Fruit fly (Drosophila melanogaster) whole organism, embryonic: Measurements from ENCODE around the gene Trpgamma.

ENCODE experiments used
- BEAF-32 ChIP-seq: fragments of 200-800 bp; sonication (Bioruptor generic); optimal IDR thresholded peaks from 3 replicates; lab custom pipeline; 2017; ENCODE audit warnings: missing biosample characterization, missing genetic modification characterization, mild to moderate bottlenecking, moderate library complexity, missing genetic modification reagents
- CG10274 ChIP-seq: fragments of 200-800 bp; sonication (Bioruptor generic); optimal IDR thresholded peaks from 3 replicates; lab custom pipeline; 2017; ENCODE audit warnings: missing biosample characterization, mild to moderate bottlenecking, missing genetic modification characterization
- CG10565 ChIP-seq: fragments of 200-800 bp; sonication (Bioruptor generic); optimal IDR thresholded peaks from 3 replicates; lab custom pipeline; 2016; ENCODE audit warnings: missing biosample characterization, mild to moderate bottlenecking, missing genetic modification characterization
- CG11456 ChIP-seq: fragments of 200-800 bp; sonication (Bioruptor generic); IDR thresholded peaks from 3 replicates; pipeline ENCODE4 v1.3.6; 2022; ENCODE audit warnings: missing biosample characterization, missing genetic modification characterization
- CG12769 ChIP-seq: fragments of 200-800 bp; sonication (Bioruptor generic); optimal IDR thresholded peaks from 2 replicates; lab custom pipeline; 2019; ENCODE audit warnings: missing biosample characterization, mild to moderate bottlenecking, missing genetic modification characterization, moderate library complexity
- CG13775 ChIP-seq: fragments of 200-800 bp; sonication (Bioruptor generic); optimal IDR thresholded peaks from 3 replicates; lab custom pipeline; 2017; ENCODE audit warnings: missing biosample characterization, mild to moderate bottlenecking, missing genetic modification characterization
- CG13894 ChIP-seq: fragments of 200-800 bp; sonication (Bioruptor generic); optimal IDR thresholded peaks from 3 replicates; lab custom pipeline; 2018; ENCODE audit warnings: missing biosample characterization, mild to moderate bottlenecking, missing genetic modification characterization, moderate library complexity
- CG17361 ChIP-seq: fragments of 200-800 bp; sonication (Bioruptor generic); IDR thresholded peaks from 3 replicates; pipeline ENCODE4 v1.3.6; 2022; ENCODE audit warnings: missing biosample characterization, missing genetic modification characterization
- CG18262 ChIP-seq: fragments of 200-800 bp; optimal IDR thresholded peaks from 3 replicates; lab custom pipeline; 2019; ENCODE audit warnings: missing biosample characterization, mild to moderate bottlenecking, missing genetic modification characterization, moderate library complexity
- CG18599 ChIP-seq: fragments of 200-800 bp; sonication (Bioruptor generic); optimal IDR thresholded peaks from 3 replicates; lab custom pipeline; 2017; ENCODE audit warnings: missing biosample characterization, missing genetic modification characterization, mild to moderate bottlenecking, moderate library complexity, missing genetic modification reagents
- CG2678 ChIP-seq: fragments of 200-800 bp; sonication (Bioruptor generic); optimal IDR thresholded peaks from 3 replicates; lab custom pipeline; 2019; ENCODE audit warnings: missing biosample characterization, mild to moderate bottlenecking, missing genetic modification characterization, moderate library complexity
- CG2712 ChIP-seq: fragments of 200-800 bp; optimal IDR thresholded peaks from 3 replicates; lab custom pipeline; 2019; ENCODE audit warnings: missing biosample characterization, mild to moderate bottlenecking, missing genetic modification characterization, moderate library complexity
- CG31441 ChIP-seq: fragments of 200-800 bp; sonication (Bioruptor generic); IDR thresholded peaks from 2 replicates; pipeline ENCODE4 v1.3.6; 2022; ENCODE audit warnings: missing biosample characterization, missing genetic modification characterization
- CG7745 ChIP-seq: fragments of 200-800 bp; sonication (Bioruptor generic); optimal IDR thresholded peaks from 2 replicates; lab custom pipeline; 2018; ENCODE audit warnings: missing biosample characterization, mild to moderate bottlenecking, missing genetic modification characterization, moderate library complexity
- CG7928 ChIP-seq: fragments of 200-800 bp; sonication (Bioruptor generic); optimal IDR thresholded peaks from 2 replicates; lab custom pipeline; 2017; ENCODE audit warnings: missing biosample characterization, mild to moderate bottlenecking, missing genetic modification characterization
- Dek ChIP-seq: fragments of 200-800 bp; sonication (Bioruptor generic); optimal IDR thresholded peaks from 3 replicates; lab custom pipeline; 2019; ENCODE audit warnings: missing biosample characterization, mild to moderate bottlenecking, missing genetic modification characterization, moderate library complexity
- Ets97D ChIP-seq: fragments of 200-800 bp; sonication (Bioruptor generic); optimal IDR thresholded peaks from 3 replicates; lab custom pipeline; 2016; ENCODE audit warnings: missing biosample characterization, missing genetic modification characterization
- Fer3 ChIP-seq: fragments of 200-800 bp; sonication (Bioruptor generic); optimal IDR thresholded peaks from 2 replicates; lab custom pipeline; 2018; ENCODE audit warnings: missing biosample characterization, mild to moderate bottlenecking, missing genetic modification characterization, moderate library complexity
- HLH54F ChIP-seq: fragments of 200-800 bp; sonication (Bioruptor generic); optimal IDR thresholded peaks from 3 replicates; lab custom pipeline; 2016; ENCODE audit warnings: missing biosample characterization, missing genetic modification characterization
- Hsf ChIP-seq: fragments of 200-800 bp; sonication (Bioruptor generic); optimal IDR thresholded peaks from 3 replicates; lab custom pipeline; 2016; ENCODE audit warnings: missing biosample characterization, missing genetic modification characterization
- Lhr ChIP-seq: fragments of 200-800 bp; sonication (Bioruptor generic); optimal IDR thresholded peaks from 3 replicates; lab custom pipeline; 2017; ENCODE audit warnings: mild to moderate bottlenecking, missing biosample characterization, missing genetic modification reagents, missing genetic modification characterization
- MESR4 ChIP-seq: fragments of 200-800 bp; sonication (Bioruptor generic); optimal IDR thresholded peaks from 2 replicates; lab custom pipeline; 2018; ENCODE audit warnings: missing biosample characterization, mild to moderate bottlenecking, missing genetic modification characterization, moderate library complexity
- Med ChIP-seq: fragments of 200-800 bp; sonication (Bioruptor generic); peaks from one replicate; lab custom pipeline; 2016; ENCODE audit warnings: missing biosample characterization, missing genetic modification characterization, mild to moderate bottlenecking, inconsistent platforms, moderate library complexity
- Myb ChIP-seq: fragments of 200-800 bp; sonication (Bioruptor generic); optimal IDR thresholded peaks from 2 replicates; lab custom pipeline; 2016; ENCODE audit warnings: missing biosample characterization, missing genetic modification characterization
- Poxn ChIP-seq: fragments of 200-800 bp; sonication (Bioruptor generic); IDR thresholded peaks from 2 replicates; pipeline ENCODE4 v1.3.6; 2022; ENCODE audit warnings: missing biosample characterization, missing genetic modification characterization
- Sry-δ ChIP-seq: fragments of 200-800 bp; sonication (Bioruptor generic); optimal IDR thresholded peaks from 2 replicates; lab custom pipeline; 2016; ENCODE audit warnings: missing biosample characterization, missing genetic modification characterization
- Vsx1 ChIP-seq: fragments of 200-800 bp; sonication (Bioruptor generic); optimal IDR thresholded peaks from 2 replicates; lab custom pipeline; 2017; ENCODE audit warnings: missing biosample characterization, mild to moderate bottlenecking, missing genetic modification characterization, missing genetic modification reagents
- ash1 ChIP-seq: fragments of 200-800 bp; sonication (Bioruptor generic); optimal IDR thresholded peaks from 2 replicates; lab custom pipeline; 2018; ENCODE audit warnings: missing biosample characterization, mild to moderate bottlenecking, missing genetic modification characterization
- ci ChIP-seq: fragments of 200-800 bp; sonication (Bioruptor generic); IDR thresholded peaks from 3 replicates; pipeline ENCODE4 v1.3.6; 2022; ENCODE audit warnings: missing biosample characterization, missing genetic modification characterization
- corto ChIP-seq: fragments of 200-800 bp; sonication (Bioruptor generic); optimal IDR thresholded peaks from 2 replicates; lab custom pipeline; 2016; ENCODE audit warnings: missing biosample characterization, mild to moderate bottlenecking, missing genetic modification characterization, moderate library complexity
- cwo ChIP-seq: fragments of 200-800 bp; sonication (Bioruptor generic); optimal IDR thresholded peaks from 3 replicates; lab custom pipeline; 2017; ENCODE audit warnings: missing biosample characterization, missing genetic modification characterization, mild to moderate bottlenecking, moderate library complexity, missing genetic modification reagents
- disco-r ChIP-seq: fragments of 200-800 bp; sonication (Bioruptor generic); optimal IDR thresholded peaks from 2 replicates; lab custom pipeline; 2016; ENCODE audit warnings: missing biosample characterization, missing genetic modification characterization
- eve ChIP-seq, 2 experiments: fragments of >200 bp; optimal IDR thresholded peaks; 2 replicates each; lab custom pipeline; 2017; ENCODE audit warnings: missing biosample characterization in 2 of 2, missing genetic modification characterization in 2 of 2
- exex ChIP-seq: fragments of 200-800 bp; sonication (Bioruptor generic); optimal IDR thresholded peaks from 4 replicates; lab custom pipeline; 2018; ENCODE audit warnings: missing biosample characterization, mild to moderate bottlenecking, missing genetic modification characterization, moderate library complexity
- grn ChIP-seq: fragments of 200-800 bp; sonication (Bioruptor generic); optimal IDR thresholded peaks from 3 replicates; lab custom pipeline; 2017; ENCODE audit warnings: missing biosample characterization, missing genetic modification characterization
- gsb ChIP-seq: fragments of 200-800 bp; sonication (Bioruptor generic); IDR thresholded peaks from 2 replicates; pipeline ENCODE4 v1.3.6; 2022; ENCODE audit warnings: missing biosample characterization, missing genetic modification characterization
- her ChIP-seq: fragments of 200-800 bp; sonication (Bioruptor generic); optimal IDR thresholded peaks from 2 replicates; lab custom pipeline; 2016; ENCODE audit warnings: missing biosample characterization, missing genetic modification characterization
- ind ChIP-seq: fragments of 200-800 bp; sonication (Bioruptor generic); optimal IDR thresholded peaks from 3 replicates; lab custom pipeline; 2016; ENCODE audit warnings: missing biosample characterization, missing genetic modification characterization
- klu ChIP-seq: fragments of 200-800 bp; sonication (Bioruptor generic); IDR thresholded peaks from 2 replicates; pipeline ENCODE4 v1.3.6; 2022; ENCODE audit warnings: missing biosample characterization, missing genetic modification characterization
- lov ChIP-seq, 2 experiments: fragments of 200-800 bp in 1 of 2; fragments of >200 bp in 1 of 2; sonication (Bioruptor generic) in 1 of 2; IDR thresholded peaks in 1 of 2; optimal IDR thresholded peaks in 1 of 2; 2 replicates in 1 of 2; 3 replicates in 1 of 2; pipeline versions ENCODE4 v1.3.6 to Lab custom; 2017 to 2022; ENCODE audit warnings: missing biosample characterization in 1 of 2, missing genetic modification characterization in 1 of 2
- nau ChIP-seq: fragments of 200-800 bp; sonication (Bioruptor generic); optimal IDR thresholded peaks from 3 replicates; lab custom pipeline; 2017; ENCODE audit warnings: missing biosample characterization, mild to moderate bottlenecking, missing genetic modification characterization, missing genetic modification reagents
- phol ChIP-seq: fragments of 200-800 bp; sonication (Bioruptor generic); optimal IDR thresholded peaks from 3 replicates; lab custom pipeline; 2018; ENCODE audit warnings: missing biosample characterization, mild to moderate bottlenecking, missing genetic modification characterization, moderate library complexity
- scrt ChIP-seq: fragments of 200-800 bp; sonication (Bioruptor generic); optimal IDR thresholded peaks from 2 replicates; lab custom pipeline; 2018; ENCODE audit warnings: missing biosample characterization, mild to moderate bottlenecking, missing genetic modification characterization, moderate library complexity
- tll ChIP-seq, 2 experiments: fragments of 200-800 bp in 1 of 2; fragments of >200 bp in 1 of 2; sonication (Bioruptor generic) in 1 of 2; optimal IDR thresholded peaks; 2 replicates each; lab custom pipeline; 2017 to 2019; ENCODE audit warnings: missing biosample characterization in 2 of 2, missing genetic modification characterization in 2 of 2, mild to moderate bottlenecking in 1 of 2, moderate library complexity in 1 of 2
- twi ChIP-seq: fragments of 200-800 bp; optimal IDR thresholded peaks from 2 replicates; lab custom pipeline; 2019; ENCODE audit warnings: missing biosample characterization, mild to moderate bottlenecking, missing genetic modification characterization, moderate library complexity
- tx ChIP-seq: fragments of 200-800 bp; sonication (Bioruptor generic); optimal IDR thresholded peaks from 2 replicates; lab custom pipeline; 2016; ENCODE audit warnings: missing biosample characterization, missing genetic modification characterization
- zfh1 ChIP-seq: fragments of 200-800 bp; sonication (Bioruptor generic); IDR thresholded peaks from 3 replicates; pipeline ENCODE4 v1.3.6; 2022; ENCODE audit warnings: missing biosample characterization, missing genetic modification characterization

Trpgamma gene

DNA sequence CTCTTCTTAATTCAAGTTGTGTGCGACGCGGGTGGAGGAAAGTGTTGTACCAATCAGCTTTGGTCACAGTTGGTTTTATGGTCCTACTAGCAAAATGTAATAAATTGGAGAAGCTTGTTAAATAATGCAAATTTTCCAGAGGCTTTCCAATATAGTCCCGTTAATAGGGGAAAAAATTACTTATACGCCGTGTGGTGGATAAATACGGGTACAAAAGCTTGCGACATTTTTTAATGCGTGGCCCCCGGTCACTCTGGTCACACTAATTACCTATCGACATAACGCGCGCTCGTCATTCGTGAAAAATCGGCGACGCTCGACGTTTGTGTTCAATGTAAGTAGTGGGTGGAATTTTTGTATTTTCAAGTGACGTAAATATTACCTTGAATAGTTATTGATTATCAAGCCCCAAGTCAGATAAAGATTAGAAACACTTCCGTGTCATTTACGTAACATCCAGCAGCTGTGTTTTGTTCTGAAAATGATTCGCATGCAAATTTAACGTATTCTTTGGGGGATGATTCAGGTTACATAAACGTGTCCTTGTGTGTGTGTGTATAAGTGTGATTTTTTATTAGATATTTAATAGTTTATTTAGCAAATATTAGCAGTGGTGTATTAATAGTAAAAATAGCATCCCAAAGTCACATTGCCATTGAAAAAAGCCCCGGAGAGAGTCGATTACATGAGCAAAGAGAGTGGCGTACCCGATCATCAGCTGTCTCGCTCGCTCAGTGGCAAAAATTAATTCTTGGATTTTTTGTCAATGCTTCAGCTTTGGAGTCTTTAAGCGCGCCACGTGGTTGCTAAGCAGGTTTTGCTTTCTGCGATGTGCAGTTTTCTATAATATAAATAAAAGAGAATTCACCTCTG, 43.4 kb upstream of the Trpgamma start, which contains the start of gene Cyt-c-p (continued):
- no peak for TF ChIP-seq gsb (GFP tag; lab: Robert Waterston, UW)
- TF ChIP-seq lov (optimal IDR thresholded peaks at IDR 0.05; lab: Kevin White, UChicago) = no peak
- TF ChIP-seq lov (GFP tag; IDR thresholded peaks at IDR 0.05; lab: Robert Waterston, UW) = no peak
- peak; percentile 85 for TF ChIP-seq BEAF-32 (GFP tag; lab: Kevin White, UChicago)
- peak; percentile 61 for TF ChIP-seq CG2712 (tag; lab: Kevin White, UChicago)
- TF ChIP-seq CG13775 (GFP tag; lab: Kevin White, UChicago) = peak; percentile 6
- peak; percentile 38 for TF ChIP-seq CG2678
- TF ChIP-seq CG18599 = peak; percentile 71
- TF ChIP-seq CG7928 (GFP tag; lab: Kevin White, UChicago) = peak; percentile 13
- peak; percentile 16 for TF ChIP-seq tx (GFP tag; lab: Kevin White, UChicago)
- TF ChIP-seq Hsf (GFP tag; lab: Kevin White, UChicago) = peak; percentile 2
- TF ChIP-seq klu (GFP tag; lab: Robert Waterston, UW) = 0 out of 2 replicates have a peak, but pooled peaks have one; percentile 50
- peak; percentile 93 for TF ChIP-seq Lhr (GFP tag; lab: Kevin White, UChicago)
- no peak for TF ChIP-seq CG10565
- peak; percentile 4 for TF ChIP-seq Dek
- TF ChIP-seq CG11456 (GFP tag; lab: Robert Waterston, UW) = no peak
- TF ChIP-seq Ets97D (GFP tag; lab: Kevin White, UChicago) = peak; percentile 76
- TF ChIP-seq twi (tag; lab: Kevin White, UChicago) = no peak
- no peak for TF ChIP-seq zfh1
- peak; percentile 77 for TF ChIP-seq phol
- TF ChIP-seq nau = peak; percentile 23
- no peak for TF ChIP-seq CG10274 (GFP tag; lab: Kevin White, UChicago)
- TF ChIP-seq CG7745 (tag; lab: Kevin White, UChicago) = no peak
- TF ChIP-seq exex = peak; percentile 44
- TF ChIP-seq Fer3 (tag; lab: Kevin White, UChicago) = peak; percentile 44
- TF ChIP-seq HLH54F = peak; percentile 9
- peak; percentile 2 for TF ChIP-seq CG12769 (tag; lab: Kevin White, UChicago)
- TF ChIP-seq ci (GFP tag; lab: Robert Waterston, UW) = peak; percentile 27; the same call in 1 of the 3 replicates
- TF ChIP-seq ash1 (GFP tag; lab: Kevin White, UChicago) = no peak
- TF ChIP-seq eve (GFP tag; optimal IDR thresholded peaks at IDR 0.05; lab: Kevin White, UChicago) = peak in 1 of 2 experiments; percentile 36
- TF ChIP-seq MESR4 (GFP tag; lab: Kevin White, UChicago) = peak; percentile 72
- no peak for TF ChIP-seq ind (GFP tag; lab: Kevin White, UChicago)
- no peak for TF ChIP-seq corto
- TF ChIP-seq CG13894 (tag; lab: Kevin White, UChicago) = peak; percentile 75
- TF ChIP-seq CG17361 = 0 out of 3 replicates have a peak, but pooled peaks have one; percentile 34
- peak; percentile 17 for TF ChIP-seq Vsx1
- peak; percentile 25 for TF ChIP-seq disco-r (GFP tag; lab: Kevin White, UChicago)
- peak; percentile 34 for TF ChIP-seq grn (GFP tag; lab: Kevin White, UChicago)
- TF ChIP-seq Myb (GFP tag; lab: Kevin White, UChicago) = peak; percentile 70
- peak; percentile 11 for TF ChIP-seq her (GFP tag; lab: Kevin White, UChicago)
- peak; percentile 20 for TF ChIP-seq cwo (GFP tag; lab: Kevin White, UChicago)
- TF ChIP-seq tll (GFP tag; optimal IDR thresholded peaks at IDR 0.05; lab: Kevin White, UChicago) = no peak
- TF ChIP-seq Poxn (GFP tag; lab: Robert Waterston, UW) = no peak
- peak; percentile 89 for TF ChIP-seq Med (GFP tag; lab: Kevin White, UChicago)
- peak; percentile 0 for TF ChIP-seq CG18262 (tag; lab: Kevin White, UChicago)
- peak; percentile 70 for TF ChIP-seq Sry-δ (GFP tag; lab: Kevin White, UChicago)
- TF ChIP-seq CG31441 (GFP tag; lab: Robert Waterston, UW) = 0 out of 2 replicates have a peak, but pooled peaks have one; percentile 12
- TF ChIP-seq scrt = peak; percentile 53
